ENCODE assay signal across 3 worm cellular contexts in the genomic region with DNA sequence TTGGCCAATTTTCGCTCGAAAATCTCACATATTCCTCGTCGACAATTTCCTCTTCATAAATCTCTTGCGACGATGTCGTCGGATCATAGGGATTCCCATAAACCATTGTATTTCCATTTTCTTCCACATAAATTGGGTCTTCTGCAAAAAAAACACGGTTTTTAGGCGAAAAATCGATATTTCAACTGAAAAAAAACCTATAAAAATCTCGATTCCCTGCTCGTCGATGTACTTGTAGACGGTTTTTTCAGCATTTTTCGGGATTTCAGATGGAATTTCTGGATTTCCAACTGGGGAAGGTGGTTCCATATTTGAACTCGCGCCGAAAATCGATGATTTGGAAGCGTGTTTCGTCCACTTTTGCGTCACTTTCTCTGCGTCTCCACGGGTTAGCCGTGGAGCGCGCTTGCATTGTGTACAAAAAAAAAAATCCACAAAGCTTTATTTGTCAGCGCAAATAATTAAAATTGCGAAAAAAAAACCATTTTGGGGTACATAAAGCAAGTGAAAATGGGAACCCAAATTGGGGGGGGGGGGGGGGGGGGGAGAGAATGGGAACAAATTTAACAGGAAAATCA.
A peak's percentile ranks its signal among the peaks of the same experiment; 100 is the strongest.
TF ChIP-seq lines count a peak whose summit lies in the region.

Gene Y39B6A.43 (minus strand): TSS at position 351 of the 578 bp plus-strand sequence.

TF ChIP-seq in whole organism, L1 larva, 84 proteins besides CTCF, POLR2A, EP300 and RAD21 (continued from another document and continues in another):
- TF ChIP-seq ces-1 (GFP tag; optimal IDR thresholded peaks at IDR 0.05; lab: Kevin White, UChicago) (no peak), elt-3 (tag; optimal IDR thresholded peaks at IDR 0.05; lab: Kevin White, UChicago) (peak in 4 of 6 experiments; percentile 58 to 90 (median 70)), tbx-2 (tag; optimal IDR thresholded peaks at IDR 0.05; lab: Kevin White, UChicago) (peak; percentile 95), fkh-10 (GFP tag; optimal IDR thresholded peaks at IDR 0.05; lab: Kevin White, UChicago) (peak; percentile 96), ets-5 (GFP tag; IDR thresholded peaks at IDR 0.05; lab: Robert Waterston, UW) (no peak), ztf-11 (tag; optimal IDR thresholded peaks at IDR 0.05; lab: Kevin White, UChicago) (peak in 1 of 2 experiments; percentile 88), ceh-82 (tag; optimal IDR thresholded peaks at IDR 0.05; lab: Kevin White, UChicago) (peak; percentile 97 to 99 (median 97)), rnt-1 (tag; optimal IDR thresholded peaks at IDR 0.05; lab: Kevin White, UChicago) (peak; percentile 98), alr-1 (tag; optimal IDR thresholded peaks at IDR 0.05; lab: Kevin White, UChicago; ENCODE audit: borderline replicate concordance) (no peak), ama-1 (optimal IDR thresholded peaks at IDR 0.05; lab: Kevin White, UChicago) (peak; percentile 17), ceh-8 (GFP tag; optimal IDR thresholded peaks at IDR 0.05; lab: Kevin White, UChicago) (peak; percentile 84), mab-9 (GFP tag; IDR thresholded peaks at IDR 0.05; lab: Robert Waterston, UW) (peak; percentile 91), unc-30 (tag; optimal IDR thresholded peaks at IDR 0.05; lab: Kevin White, UChicago) (no peak), nhr-237 (tag; optimal IDR thresholded peaks at IDR 0.05; lab: Kevin White, UChicago) (peak; percentile 88), nhr-12 (tag; optimal IDR thresholded peaks at IDR 0.05; lab: Kevin White, UChicago) (no peak), egl-27 (tag; optimal IDR thresholded peaks at IDR 0.05; lab: Kevin White, UChicago) (peak; percentile 57 to 80), swsn-7 (tag; optimal IDR thresholded peaks at IDR 0.05; lab: Kevin White, UChicago) (peak; percentile 96), mef-2 (tag; optimal IDR thresholded peaks at IDR 0.05; lab: Kevin White, UChicago) (peak; percentile 31), unc-130 (tag; optimal IDR thresholded peaks at IDR 0.05; lab: Kevin White, UChicago) (peak; percentile 86), elt-2 (tag; optimal IDR thresholded peaks at IDR 0.05; lab: Kevin White, UChicago) (peak; percentile 85), fkh-8 (tag; optimal IDR thresholded peaks at IDR 0.05; lab: Kevin White, UChicago) (peak; percentile 98), grh-1 (GFP tag; IDR thresholded peaks at IDR 0.05; lab: Robert Waterston, UW) (peak; percentile 94), nhr-20 (tag; optimal IDR thresholded peaks at IDR 0.05; lab: Kevin White, UChicago) (peak; percentile 95), lin-39 (tag; optimal IDR thresholded peaks at IDR 0.05; lab: Kevin White, UChicago) (peak; percentile 84), lin-15B (tag; optimal IDR thresholded peaks at IDR 0.05; lab: Kevin White, UChicago) (peak; percentile 97), pag-3 (tag; optimal IDR thresholded peaks at IDR 0.05; lab: Kevin White, UChicago; ENCODE audit: borderline replicate concordance, insufficient read depth) (no peak), hpl-2 (GFP tag; optimal IDR thresholded peaks at IDR 0.05; lab: Kevin White, UChicago) (peak; percentile 96), efl-1 (optimal IDR thresholded peaks at IDR 0.05; lab: Kevin White, UChicago) (peak; percentile 99 to 100), efl-1 (GFP tag; optimal IDR thresholded peaks at IDR 0.05 in 1 of 2; lab: Kevin White, UChicago) (peak; percentile 93 to 100), mdl-1 (tag; optimal IDR thresholded peaks at IDR 0.05; lab: Kevin White, UChicago) (peak in 1 of 2 experiments; percentile 89), ceh-63 (GFP tag; optimal IDR thresholded peaks at IDR 0.05; lab: Kevin White, UChicago) (no peak), efl-3 (GFP tag; optimal IDR thresholded peaks at IDR 0.05; lab: Kevin White, UChicago) (peak; percentile 42), F16B12.6 (tag; optimal IDR thresholded peaks at IDR 0.05; lab: Kevin White, UChicago) (peak; percentile 63), lin-13 (GFP tag; optimal IDR thresholded peaks at IDR 0.05; lab: Kevin White, UChicago) (peak; percentile 99), mep-1 (tag; optimal IDR thresholded peaks at IDR 0.05; lab: Kevin White, UChicago) (peak; percentile 93), nhr-11 (tag; optimal IDR thresholded peaks at IDR 0.05; lab: Kevin White, UChicago) (peak; percentile 87), C04F5.9 (tag; optimal IDR thresholded peaks at IDR 0.05; lab: Kevin White, UChicago) (peak; percentile 80), C34B4.2 (tag; optimal IDR thresholded peaks at IDR 0.05; lab: Kevin White, UChicago) (peak; percentile 77), lin-35 (GFP tag; optimal IDR thresholded peaks at IDR 0.05; lab: Kevin White, UChicago) (peak; percentile 98 to 100), skn-1 (tag; optimal IDR thresholded peaks at IDR 0.05; lab: Kevin White, UChicago) (peak; percentile 82)

TF ChIP-seq in whole organism, L3 larva, 47 proteins besides CTCF, POLR2A, EP300 and RAD21 (continued from another document):
- peak; percentile 95 for TF ChIP-seq ceh-28 (tag; optimal IDR thresholded peaks at IDR 0.05; lab: Kevin White, UChicago)
- TF ChIP-seq nhr-43 (tag; optimal IDR thresholded peaks at IDR 0.05; lab: Kevin White, UChicago; ENCODE audit: poor library complexity, severe bottlenecking) = peak; percentile 93
- peak; percentile 79 for TF ChIP-seq egl-27 (tag; optimal IDR thresholded peaks at IDR 0.05; lab: Kevin White, UChicago)
- TF ChIP-seq nhr-76 (tag; optimal IDR thresholded peaks at IDR 0.05; lab: Kevin White, UChicago) = peak; percentile 68
- peak; percentile 87 for TF ChIP-seq lin-39 (tag; optimal IDR thresholded peaks at IDR 0.05; lab: Kevin White, UChicago)
- peak; percentile 92 for TF ChIP-seq tbx-2 (tag; optimal IDR thresholded peaks at IDR 0.05; lab: Kevin White, UChicago)
- TF ChIP-seq ZK546.5 (tag; optimal IDR thresholded peaks at IDR 0.05; lab: Kevin White, UChicago) = peak; percentile 23
- TF ChIP-seq lin-15B (tag; optimal IDR thresholded peaks at IDR 0.05; lab: Kevin White, UChicago) = peak; percentile 98
- peak; percentile 62 for TF ChIP-seq unc-39 (tag; optimal IDR thresholded peaks at IDR 0.05; lab: Kevin White, UChicago)
- TF ChIP-seq elt-3 (tag; optimal IDR thresholded peaks at IDR 0.05; lab: Kevin White, UChicago) = peak in 1 of 3 experiments; percentile 83
- TF ChIP-seq mml-1 (tag; optimal IDR thresholded peaks at IDR 0.05; lab: Kevin White, UChicago) = no peak
- no peak for TF ChIP-seq nhr-237 (tag; optimal IDR thresholded peaks at IDR 0.05; lab: Kevin White, UChicago)
- no peak for TF ChIP-seq daf-12 (tag; optimal IDR thresholded peaks at IDR 0.05; lab: Kevin White, UChicago)
- TF ChIP-seq fos-1 (tag; optimal IDR thresholded peaks at IDR 0.05; lab: Kevin White, UChicago) = peak; percentile 25
- TF ChIP-seq elt-2 (tag; optimal IDR thresholded peaks at IDR 0.05; lab: Kevin White, UChicago) = peak; percentile 88
- peak; percentile 92 for TF ChIP-seq R02D3.7 (tag; optimal IDR thresholded peaks at IDR 0.05; lab: Kevin White, UChicago)
- TF ChIP-seq ceh-82 (tag; optimal IDR thresholded peaks at IDR 0.05; lab: Kevin White, UChicago) = peak; percentile 95
- TF ChIP-seq pqm-1 (tag; optimal IDR thresholded peaks at IDR 0.05; lab: Kevin White, UChicago) = peak; percentile 66
- TF ChIP-seq jun-1 (tag; optimal IDR thresholded peaks at IDR 0.05; lab: Kevin White, UChicago) = peak; percentile 95
- TF ChIP-seq fkh-10 (GFP tag; optimal IDR thresholded peaks at IDR 0.05; lab: Kevin White, UChicago) = peak; percentile 66
- TF ChIP-seq snpc-4 (tag; optimal IDR thresholded peaks at IDR 0.05; lab: Kevin White, UChicago) = peak; percentile 86
- peak; percentile 86 for TF ChIP-seq egl-5 (tag; optimal IDR thresholded peaks at IDR 0.05; lab: Kevin White, UChicago)
- peak; percentile 93 for TF ChIP-seq lsy-12 (tag; optimal IDR thresholded peaks at IDR 0.05; lab: Kevin White, UChicago)
- TF ChIP-seq ztf-11 (tag; optimal IDR thresholded peaks at IDR 0.05; lab: Kevin White, UChicago) = no peak
- TF ChIP-seq sea-2 (GFP tag; optimal IDR thresholded peaks at IDR 0.05; lab: Kevin White, UChicago) = no peak
- TF ChIP-seq nhr-23 (tag; optimal IDR thresholded peaks at IDR 0.05; lab: Kevin White, UChicago) = peak; percentile 97
- peak; percentile 100 for TF ChIP-seq pha-4 (tag; optimal IDR thresholded peaks at IDR 0.05; lab: Kevin White, UChicago)
- TF ChIP-seq hmg-11 (tag; optimal IDR thresholded peaks at IDR 0.05; lab: Kevin White, UChicago) = peak; percentile 56
- peak; percentile 52 for TF ChIP-seq elt-1 (tag; optimal IDR thresholded peaks at IDR 0.05; lab: Kevin White, UChicago)
- TF ChIP-seq nhr-28 (tag; optimal IDR thresholded peaks at IDR 0.05; lab: Kevin White, UChicago) = peak; percentile 26
TF ChIP-seq in whole organism, L3 larva: peak in this region for 37.

TF ChIP-seq in whole organism, young adult, 124 proteins besides CTCF, POLR2A, EP300 and RAD21 (continued from another document and continues in another):
- peak; percentile 83 for TF ChIP-seq unc-130 (GFP tag; optimal IDR thresholded peaks at IDR 0.05; lab: Kevin White, UChicago)
- TF ChIP-seq D2030.7 (GFP tag; IDR thresholded peaks at IDR 0.05; lab: Robert Waterston, UW) = peak; percentile 99
- no peak for TF ChIP-seq sdz-38 (tag; optimal IDR thresholded peaks at IDR 0.05; lab: Kevin White, UChicago)
- TF ChIP-seq nfyb-1 (GFP tag; IDR thresholded peaks at IDR 0.05; lab: Robert Waterston, UW) = peak; percentile 97
- peak; percentile 87 for TF ChIP-seq ztf-3 (GFP tag; optimal IDR thresholded peaks at IDR 0.05; lab: Kevin White, UChicago)
- peak; percentile 92 for TF ChIP-seq C06A6.2 (GFP tag; conservative IDR thresholded peaks at IDR 0.05; lab: Robert Waterston, UW)
- TF ChIP-seq B0261.1 (tag; optimal IDR thresholded peaks at IDR 0.05; lab: Kevin White, UChicago) = peak; percentile 49
- peak; percentile 100 for TF ChIP-seq pha-4 (tag; optimal IDR thresholded peaks at IDR 0.05; lab: Kevin White, UChicago)
- peak; percentile 97 for TF ChIP-seq chd-7 (tag; optimal IDR thresholded peaks at IDR 0.05; lab: Kevin White, UChicago)
- peak; percentile 100 for TF ChIP-seq mcd-1 (GFP tag; IDR thresholded peaks at IDR 0.05; lab: Robert Waterston, UW)
- TF ChIP-seq mxl-1 (tag; optimal IDR thresholded peaks at IDR 0.05; lab: Kevin White, UChicago) = no peak
- no peak for TF ChIP-seq hlh-26 (GFP tag; conservative IDR thresholded peaks at IDR 0.05; lab: Robert Waterston, UW)
- no peak for TF ChIP-seq ccch-3 (GFP tag; optimal IDR thresholded peaks at IDR 0.05; lab: Kevin White, UChicago)
- peak; percentile 84 for TF ChIP-seq hrde-1 (tag; optimal IDR thresholded peaks at IDR 0.05; lab: Kevin White, UChicago; ENCODE audit: borderline replicate concordance)
- TF ChIP-seq ZK185.1 (tag; optimal IDR thresholded peaks at IDR 0.05; lab: Kevin White, UChicago; ENCODE audit: poor library complexity, severe bottlenecking) = peak; percentile 96
- peak; percentile 79 for TF ChIP-seq tbp1 (GFP tag; optimal IDR thresholded peaks at IDR 0.05; lab: Kevin White, UChicago)
- peak; percentile 90 for TF ChIP-seq aptf-3 (GFP tag; IDR thresholded peaks at IDR 0.05; lab: Robert Waterston, UW)
- peak; percentile 98 for TF ChIP-seq rcor-1 (GFP tag; IDR thresholded peaks at IDR 0.05; lab: Robert Waterston, UW)
- peak; percentile 94 for TF ChIP-seq ceh-91 (GFP tag; IDR thresholded peaks at IDR 0.05; lab: Robert Waterston, UW)
- TF ChIP-seq akir-1 (GFP tag; optimal IDR thresholded peaks at IDR 0.05; lab: Kevin White, UChicago) = no peak
- TF ChIP-seq repo-1 (tag; optimal IDR thresholded peaks at IDR 0.05; lab: Kevin White, UChicago) = peak; percentile 94
- no peak for TF ChIP-seq sptf-2 (GFP tag; optimal IDR thresholded peaks at IDR 0.05; lab: Kevin White, UChicago)
- TF ChIP-seq lag-1 (GFP tag; IDR thresholded peaks at IDR 0.05; lab: Robert Waterston, UW) = 0 out of 2 replicates have a peak, but pooled peaks have one; percentile 50
- peak; percentile 86 for TF ChIP-seq F39B2.1 (GFP tag; IDR thresholded peaks at IDR 0.05; lab: Robert Waterston, UW)
- 0 out of 2 replicates have a peak, but pooled peaks have one; percentile 51 for TF ChIP-seq nfya-2 (GFP tag; IDR thresholded peaks at IDR 0.05; lab: Robert Waterston, UW)
- TF ChIP-seq madf-8 (GFP tag; conservative IDR thresholded peaks at IDR 0.05; lab: Robert Waterston, UW) = peak; percentile 88
- TF ChIP-seq F57C9.4 (tag; optimal IDR thresholded peaks at IDR 0.05; lab: Kevin White, UChicago) = peak; percentile 88
- peak; percentile 94 for TF ChIP-seq snpc-3.4 (tag; optimal IDR thresholded peaks at IDR 0.05; lab: Kevin White, UChicago)
- no peak for TF ChIP-seq die-1 (tag; optimal IDR thresholded peaks at IDR 0.05; lab: Kevin White, UChicago)
- peak; percentile 94 for TF ChIP-seq efl-1 (GFP tag; optimal IDR thresholded peaks at IDR 0.05; lab: Kevin White, UChicago)
- peak; percentile 94 for TF ChIP-seq madf-6 (GFP tag; IDR thresholded peaks at IDR 0.05; lab: Robert Waterston, UW)
- peak; percentile 86 for TF ChIP-seq hsf-1 (GFP tag; IDR thresholded peaks at IDR 0.05; lab: Robert Waterston, UW)
- TF ChIP-seq nhr-27 (tag; optimal IDR thresholded peaks at IDR 0.05; lab: Kevin White, UChicago) = no peak
- TF ChIP-seq bed-2 (GFP tag; IDR thresholded peaks at IDR 0.05; lab: Robert Waterston, UW) = peak; percentile 77
- TF ChIP-seq attf-5 (GFP tag; optimal IDR thresholded peaks at IDR 0.05; lab: Kevin White, UChicago) = peak; percentile 99
- TF ChIP-seq ceh-40 (GFP tag; IDR thresholded peaks at IDR 0.05; lab: Robert Waterston, UW) = peak; percentile 58; the same call in 1 of the 2 replicates
- TF ChIP-seq sea-2 (GFP tag; IDR thresholded peaks at IDR 0.05; lab: Robert Waterston, UW) = peak; percentile 82; the same call in 1 of the 2 replicates
- peak; percentile 85 for TF ChIP-seq lin-26 (GFP tag; IDR thresholded peaks at IDR 0.05; lab: Robert Waterston, UW)
- TF ChIP-seq bed-1 (GFP tag; IDR thresholded peaks at IDR 0.05; lab: Robert Waterston, UW) = 0 out of 2 replicates have a peak, but pooled peaks have one; percentile 78
- TF ChIP-seq Y56A3A.18 (GFP tag; IDR thresholded peaks at IDR 0.05; lab: Robert Waterston, UW) = peak; percentile 94
- TF ChIP-seq F33H1.4 (GFP tag; IDR thresholded peaks at IDR 0.05; lab: Robert Waterston, UW) = peak; percentile 86
- TF ChIP-seq attf-6 (GFP tag; IDR thresholded peaks at IDR 0.05; lab: Robert Waterston, UW) = peak; percentile 93
- TF ChIP-seq attf-3 (GFP tag; conservative IDR thresholded peaks at IDR 0.05; lab: Robert Waterston, UW) = peak; percentile 87
- TF ChIP-seq T26A5.8 (tag; optimal IDR thresholded peaks at IDR 0.05; lab: Kevin White, UChicago) = no peak
- peak; percentile 96 for TF ChIP-seq F37B4.10 (GFP tag; IDR thresholded peaks at IDR 0.05; lab: Robert Waterston, UW)
- TF ChIP-seq athp-1 (tag; optimal IDR thresholded peaks at IDR 0.05; lab: Kevin White, UChicago) = peak; percentile 99
- TF ChIP-seq let-607 (tag; optimal IDR thresholded peaks at IDR 0.05; lab: Kevin White, UChicago) = peak; percentile 82 to 87
- TF ChIP-seq Y67H2A.10 (GFP tag; conservative IDR thresholded peaks at IDR 0.05; lab: Robert Waterston, UW) = peak; percentile 88
- TF ChIP-seq tlf-1 (GFP tag; optimal IDR thresholded peaks at IDR 0.05; lab: Kevin White, UChicago) = peak; percentile 98
- TF ChIP-seq lin-54 (GFP tag; optimal IDR thresholded peaks at IDR 0.05; lab: Kevin White, UChicago) = peak; percentile 99
- TF ChIP-seq xnd-1 (tag; optimal IDR thresholded peaks at IDR 0.05; lab: Kevin White, UChicago) = peak; percentile 79
- peak; percentile 97 for TF ChIP-seq madf-3 (GFP tag; IDR thresholded peaks at IDR 0.05; lab: Robert Waterston, UW)
- no peak for TF ChIP-seq nhr-179 (tag; optimal IDR thresholded peaks at IDR 0.05; lab: Kevin White, UChicago)
- TF ChIP-seq B0035.1 (tag; optimal IDR thresholded peaks at IDR 0.05; lab: Kevin White, UChicago) = peak; percentile 64
- TF ChIP-seq zfh-2 (GFP tag; conservative IDR thresholded peaks at IDR 0.05; lab: Robert Waterston, UW) = peak; percentile 88
- no peak for TF ChIP-seq rpc-1 (optimal IDR thresholded peaks at IDR 0.05; lab: Kevin White, UChicago)
- peak; percentile 4 for TF ChIP-seq rpc-1 (tag; optimal IDR thresholded peaks at IDR 0.05; lab: Kevin White, UChicago)
- TF ChIP-seq ceh-79 (tag; optimal IDR thresholded peaks at IDR 0.05; lab: Kevin White, UChicago) = peak; percentile 5
- peak; percentile 90 for TF ChIP-seq hmg-20 (GFP tag; IDR thresholded peaks at IDR 0.05; lab: Robert Waterston, UW)
- peak; percentile 91 for TF ChIP-seq F23B12.7 (tag; optimal IDR thresholded peaks at IDR 0.05; lab: Kevin White, UChicago; ENCODE audit: insufficient read depth)
